Fruit fly (Drosophila melanogaster) whole organism, embryonic: Measurements from ENCODE around the gene CG31952.

Experiments
- Adf1 ChIP-seq: fragments of 200-800 bp; sonication (Bioruptor generic); IDR thresholded peaks from 2 replicates; pipeline ENCODE4 v1.3.6; 2022; ENCODE audit warnings: missing biosample characterization, missing genetic modification characterization
- Aef1 ChIP-seq: fragments of 200-800 bp; sonication (Bioruptor generic); IDR thresholded peaks from 3 replicates; pipeline ENCODE4 v1.3.6; 2022; ENCODE audit warnings: missing biosample characterization, missing genetic modification characterization
- Atf-2 ChIP-seq: fragments of 200-800 bp; sonication (Bioruptor generic); optimal IDR thresholded peaks from 2 replicates; lab custom pipeline; 2016; ENCODE audit warnings: missing biosample characterization, missing genetic modification characterization
- Awh ChIP-seq: fragments of 200-800 bp; sonication (Bioruptor generic); IDR thresholded peaks from 2 replicates; pipeline ENCODE4, ENCODE4 v1.3.6; 2022; ENCODE audit warnings: missing biosample characterization, missing genetic modification characterization
- CG12299 ChIP-seq: fragments of 200-800 bp; sonication (Bioruptor generic); optimal IDR thresholded peaks from 2 replicates; lab custom pipeline; 2018; ENCODE audit warnings: missing biosample characterization, mild to moderate bottlenecking, missing genetic modification characterization
- CG12744 ChIP-seq: fragments of 200-800 bp; sonication (Bioruptor generic); optimal IDR thresholded peaks from 2 replicates; lab custom pipeline; 2016; ENCODE audit warnings: missing biosample characterization, missing genetic modification characterization
- CG13287 ChIP-seq: fragments of 200-800 bp; sonication (Bioruptor generic); IDR thresholded peaks from 2 replicates; pipeline ENCODE4 v1.3.6; 2022; ENCODE audit warnings: missing biosample characterization, missing genetic modification characterization; ENCODE audit not compliant: partially characterized antibody
- CG15514 ChIP-seq: fragments of 200-800 bp; sonication (Bioruptor generic); optimal IDR thresholded peaks from 3 replicates; lab custom pipeline; 2017; ENCODE audit warnings: missing biosample characterization, missing genetic modification characterization, mild to moderate bottlenecking, moderate library complexity, missing genetic modification reagents
- CG1603 ChIP-seq: fragments of 200-800 bp; sonication (Bioruptor generic); optimal IDR thresholded peaks from 2 replicates; lab custom pipeline; 2019; ENCODE audit warnings: missing biosample characterization, mild to moderate bottlenecking, missing genetic modification characterization, moderate library complexity
- CG17328 ChIP-seq: fragments of 200-800 bp; sonication (Bioruptor generic); IDR thresholded peaks from 2 replicates; pipeline ENCODE4 v1.3.6; 2022; ENCODE audit warnings: missing biosample characterization, missing genetic modification characterization
- CG17361 ChIP-seq: fragments of 200-800 bp; sonication (Bioruptor generic); IDR thresholded peaks from 3 replicates; pipeline ENCODE4 v1.3.6; 2022; ENCODE audit warnings: missing biosample characterization, missing genetic modification characterization
- CG17612 ChIP-seq: fragments of 200-800 bp; sonication (Bioruptor generic); IDR thresholded peaks from 2 replicates; pipeline ENCODE4 v1.3.6; 2022; ENCODE audit warnings: missing biosample characterization, missing genetic modification characterization
- CG1792 ChIP-seq: fragments of 200-800 bp; sonication (Bioruptor generic); optimal IDR thresholded peaks from 2 replicates; lab custom pipeline; 2016; ENCODE audit warnings: missing biosample characterization, missing genetic modification characterization
- CG1832 ChIP-seq: fragments of 200-800 bp; sonication (Bioruptor generic); optimal IDR thresholded peaks from 2 replicates; lab custom pipeline; 2017; ENCODE audit warnings: missing biosample characterization, mild to moderate bottlenecking, missing genetic modification characterization, inconsistent platforms
- CG31441 ChIP-seq: fragments of 200-800 bp; sonication (Bioruptor generic); IDR thresholded peaks from 2 replicates; pipeline ENCODE4 v1.3.6; 2022; ENCODE audit warnings: missing biosample characterization, missing genetic modification characterization
- CG3163 ChIP-seq: fragments of 200-800 bp; sonication (Bioruptor generic); optimal IDR thresholded peaks from 3 replicates; lab custom pipeline; 2016; ENCODE audit warnings: missing biosample characterization, missing genetic modification characterization
- CG6813 ChIP-seq: fragments of 200-800 bp; sonication (Bioruptor generic); optimal IDR thresholded peaks from 2 replicates; lab custom pipeline; 2017; ENCODE audit warnings: missing biosample characterization, missing genetic modification characterization, mild to moderate bottlenecking, moderate library complexity, missing genetic modification reagents
- CG6854 ChIP-seq: fragments of 200-800 bp; sonication (Bioruptor generic); optimal IDR thresholded peaks from 3 replicates; lab custom pipeline; 2017; ENCODE audit warnings: missing biosample characterization, mild to moderate bottlenecking, missing genetic modification characterization
- CG7987 ChIP-seq: fragments of 200-800 bp; sonication (Bioruptor generic); optimal IDR thresholded peaks from 2 replicates; lab custom pipeline; 2018; ENCODE audit warnings: missing biosample characterization, mild to moderate bottlenecking, missing genetic modification characterization, moderate library complexity
- CG8281 ChIP-seq: fragments of 200-800 bp; sonication (Bioruptor generic); optimal IDR thresholded peaks from 2 replicates; lab custom pipeline; 2018; ENCODE audit warnings: missing biosample characterization, mild to moderate bottlenecking, missing genetic modification characterization, moderate library complexity
- CG8944 ChIP-seq: fragments of 200-800 bp; sonication (Bioruptor generic); optimal IDR thresholded peaks from 3 replicates; lab custom pipeline; 2016; ENCODE audit warnings: missing biosample characterization, missing genetic modification characterization
- CG9727 ChIP-seq: fragments of 200-800 bp; sonication (Bioruptor generic); optimal IDR thresholded peaks from 3 replicates; lab custom pipeline; 2017; ENCODE audit warnings: missing biosample characterization, mild to moderate bottlenecking, missing genetic modification characterization
- D19A ChIP-seq: fragments of 200-800 bp; optimal IDR thresholded peaks from 3 replicates; lab custom pipeline; 2019; ENCODE audit warnings: missing biosample characterization, mild to moderate bottlenecking, missing genetic modification characterization, moderate library complexity
- Deaf1 ChIP-seq: fragments of 200-800 bp; optimal IDR thresholded peaks from 3 replicates; lab custom pipeline; 2019; ENCODE audit warnings: missing biosample characterization, mild to moderate bottlenecking, missing genetic modification characterization, moderate library complexity
- Gug ChIP-seq: fragments of 200-800 bp; sonication (Bioruptor generic); IDR thresholded peaks from 4 replicates; pipeline ENCODE4 v1.3.6; 2022; ENCODE audit warnings: missing biosample characterization, missing genetic modification characterization
- Hr51 ChIP-seq, 2 experiments: fragments of 200-800 bp; sonication (Bioruptor generic); optimal IDR thresholded peaks; 2 replicates in 1 of 2; 3 replicates in 1 of 2; lab custom pipeline; 2016 to 2018; ENCODE audit warnings: missing biosample characterization in 2 of 2, missing genetic modification characterization in 2 of 2, mild to moderate bottlenecking in 1 of 2, moderate library complexity in 1 of 2
- PHDP ChIP-seq: fragments of 200-800 bp; sonication (Bioruptor generic); optimal IDR thresholded peaks from 3 replicates; lab custom pipeline; 2018; ENCODE audit warnings: missing biosample characterization, mild to moderate bottlenecking, missing genetic modification characterization, moderate library complexity
- Ssrp ChIP-seq: fragments of 200-800 bp; sonication (Bioruptor generic); optimal IDR thresholded peaks from 2 replicates; lab custom pipeline; 2018; ENCODE audit warnings: missing biosample characterization, mild to moderate bottlenecking, missing genetic modification characterization, moderate library complexity
- ase ChIP-seq: fragments of 200-800 bp; sonication (Bioruptor generic); IDR thresholded peaks from 3 replicates; pipeline ENCODE4 v1.3.6; 2022; ENCODE audit warnings: missing biosample characterization, missing genetic modification characterization
- btn ChIP-seq: fragments of 200-800 bp; sonication (Bioruptor generic); optimal IDR thresholded peaks from 2 replicates; lab custom pipeline; 2016; ENCODE audit warnings: missing biosample characterization, missing genetic modification characterization
- chif ChIP-seq, 2 experiments: fragments of 200-800 bp; sonication (Bioruptor generic); optimal IDR thresholded peaks; 3 replicates each; lab custom pipeline; 2016; ENCODE audit warnings: missing biosample characterization in 2 of 2, missing genetic modification characterization in 2 of 2
- da ChIP-seq: fragments of 200-800 bp; sonication (Bioruptor generic); optimal IDR thresholded peaks from 2 replicates; lab custom pipeline; 2016; ENCODE audit warnings: missing biosample characterization, missing genetic modification characterization
- dysf ChIP-seq: fragments of 200-800 bp; sonication (Bioruptor generic); IDR thresholded peaks from 3 replicates; pipeline ENCODE4 v1.3.6; 2022; ENCODE audit warnings: missing biosample characterization, missing genetic modification characterization
- emc ChIP-seq: fragments of 200-800 bp; sonication (Bioruptor generic); optimal IDR thresholded peaks from 2 replicates; lab custom pipeline; 2016; ENCODE audit warnings: missing biosample characterization, missing genetic modification characterization
- esg ChIP-seq: fragments of 200-800 bp; sonication (Bioruptor generic); conservative IDR thresholded peaks from 2 replicates; pipeline ENCODE4 v1.3.6; 2022; ENCODE audit warnings: missing biosample characterization, missing genetic modification characterization
- gce ChIP-seq: fragments of 200-800 bp; sonication (Bioruptor generic); IDR thresholded peaks from 3 replicates; pipeline ENCODE4 v1.3.6; 2022; ENCODE audit warnings: missing biosample characterization, missing genetic modification characterization
- gcm2 ChIP-seq: fragments of 200-800 bp; sonication (Bioruptor generic); optimal IDR thresholded peaks from 2 replicates; lab custom pipeline; 2016; ENCODE audit warnings: missing biosample characterization, missing genetic modification characterization
- grau ChIP-seq: fragments of 200-800 bp; optimal IDR thresholded peaks from 3 replicates; lab custom pipeline; 2019; ENCODE audit warnings: missing biosample characterization, mild to moderate bottlenecking, missing genetic modification characterization, moderate library complexity
- gsb ChIP-seq: fragments of 200-800 bp; sonication (Bioruptor generic); IDR thresholded peaks from 2 replicates; pipeline ENCODE4 v1.3.6; 2022; ENCODE audit warnings: missing biosample characterization, missing genetic modification characterization
- kni ChIP-seq: fragments of 200-800 bp; sonication (Bioruptor generic); optimal IDR thresholded peaks from 3 replicates; lab custom pipeline; 2017; ENCODE audit warnings: mild to moderate bottlenecking, missing biosample characterization, missing genetic modification reagents, missing genetic modification characterization
- nerfin-1 ChIP-seq: fragments of 200-800 bp; sonication (Bioruptor generic); optimal IDR thresholded peaks from 3 replicates; lab custom pipeline; 2019; ENCODE audit warnings: missing biosample characterization, mild to moderate bottlenecking, missing genetic modification characterization, moderate library complexity
- nmo ChIP-seq: fragments of 200-800 bp; sonication (Bioruptor generic); optimal IDR thresholded peaks from 2 replicates; lab custom pipeline; 2018; ENCODE audit warnings: missing biosample characterization, mild to moderate bottlenecking, missing genetic modification characterization, moderate library complexity
- odd ChIP-seq: fragments of 200-800 bp; sonication (Bioruptor generic); optimal IDR thresholded peaks from 2 replicates; lab custom pipeline; 2017; ENCODE audit warnings: missing biosample characterization, mild to moderate bottlenecking, missing genetic modification characterization
- ro ChIP-seq: fragments of 200-800 bp; sonication (Bioruptor generic); IDR thresholded peaks from 2 replicates; pipeline ENCODE4 v1.3.6; 2022; ENCODE audit warnings: missing biosample characterization, missing genetic modification characterization
- slp2 ChIP-seq: fragments of 200-800 bp; sonication (Bioruptor generic); optimal IDR thresholded peaks from 2 replicates; lab custom pipeline; 2016; ENCODE audit warnings: missing biosample characterization, missing genetic modification characterization
- stc ChIP-seq: fragments of 200-800 bp; sonication (Bioruptor generic); IDR thresholded peaks from 2 replicates; pipeline ENCODE4 v1.3.6; 2022; ENCODE audit warnings: missing biosample characterization, missing genetic modification characterization
- sug ChIP-seq: fragments of 200-800 bp; optimal IDR thresholded peaks from 2 replicates; lab custom pipeline; 2019; ENCODE audit warnings: missing biosample characterization, mild to moderate bottlenecking, missing genetic modification characterization, moderate library complexity
- ttk ChIP-seq: fragments of 200-800 bp; sonication (Bioruptor generic); IDR thresholded peaks from 2 replicates; pipeline ENCODE4 v2.1.2; 2022; ENCODE audit warnings: missing biosample characterization, missing genetic modification characterization
- unpg ChIP-seq: fragments of 200-800 bp; sonication (Bioruptor generic); optimal IDR thresholded peaks from 3 replicates; lab custom pipeline; 2018; ENCODE audit warnings: missing biosample characterization, mild to moderate bottlenecking, missing genetic modification characterization, moderate library complexity
- wor ChIP-seq: fragments of 200-800 bp; sonication (Bioruptor generic); IDR thresholded peaks from 2 replicates; pipeline ENCODE4 v1.3.6; 2022; ENCODE audit warnings: missing biosample characterization, missing genetic modification characterization
- zf30C ChIP-seq: fragments of 200-800 bp; sonication (Bioruptor generic); optimal IDR thresholded peaks from 3 replicates; lab custom pipeline; 2018; ENCODE audit warnings: missing biosample characterization, mild to moderate bottlenecking, missing genetic modification characterization

The CG31952 gene

DNA sequence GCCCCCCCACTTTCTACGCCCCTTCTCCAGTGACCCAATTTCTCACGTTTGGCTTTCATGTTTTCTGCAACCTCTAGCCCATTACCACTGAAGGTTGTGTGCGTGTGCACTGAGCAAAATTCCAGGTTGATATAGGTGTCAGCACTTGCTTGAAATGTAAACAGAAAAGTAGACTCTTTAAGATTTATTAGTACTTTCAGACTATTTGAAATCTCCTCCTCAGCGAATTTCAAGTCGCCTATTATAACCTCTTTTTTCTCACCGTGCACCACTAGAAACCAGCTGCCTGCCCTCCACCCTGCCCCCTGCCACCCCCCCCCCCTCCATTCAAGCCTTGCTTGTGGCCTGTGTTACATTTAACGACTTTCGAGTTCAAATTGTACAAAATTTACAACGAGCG is 18.6 kb downstream of the CG31952 start (continued):
- peak in 1 of 2 experiments; percentile 47 for TF ChIP-seq Hr51 (GFP tag; optimal IDR thresholded peaks at IDR 0.05; lab: Kevin White, UChicago)
- peak; percentile 12 to 39 for TF ChIP-seq chif (GFP tag; optimal IDR thresholded peaks at IDR 0.05; lab: Kevin White, UChicago)
- TF ChIP-seq CG1832 (GFP tag; lab: Kevin White, UChicago), result no peak
- no peak for TF ChIP-seq sug
- no peak for TF ChIP-seq CG3163 (GFP tag; lab: Kevin White, UChicago)
- TF ChIP-seq kni, result no peak
- TF ChIP-seq Atf-2, result no peak
- no peak for TF ChIP-seq CG8281
- TF ChIP-seq da (GFP tag; lab: Kevin White, UChicago), result no peak
- no peak for TF ChIP-seq CG13287 (GFP tag; lab: Robert Waterston, UW)
- TF ChIP-seq CG17612 (GFP tag; lab: Robert Waterston, UW), result no peak
- peak; percentile 55; the same call in 1 of the 2 replicates for TF ChIP-seq stc (GFP tag; lab: Robert Waterston, UW)
- TF ChIP-seq ase, result peak; percentile 59
- no peak for TF ChIP-seq btn (GFP tag; lab: Kevin White, UChicago)
- TF ChIP-seq nerfin-1 (tag; lab: Kevin White, UChicago), result peak; percentile 7
- peak; percentile 56 for TF ChIP-seq CG31441 (GFP tag; lab: Robert Waterston, UW)
- TF ChIP-seq CG6813 (GFP tag; lab: Kevin White, UChicago), result peak; percentile 28
- TF ChIP-seq Deaf1 (tag; lab: Kevin White, UChicago), result no peak
- peak; percentile 32 for TF ChIP-seq CG9727 (GFP tag; lab: Kevin White, UChicago)
- peak; percentile 42 for TF ChIP-seq unpg (GFP tag; lab: Kevin White, UChicago)
- peak; percentile 59; the same call in 2 of the 3 replicates for TF ChIP-seq dysf (GFP tag; lab: Robert Waterston, UW)
- TF ChIP-seq gcm2 (GFP tag; lab: Kevin White, UChicago), result no peak
- peak; percentile 62 for TF ChIP-seq CG1603 (tag; lab: Kevin White, UChicago)
- peak; percentile 12 for TF ChIP-seq PHDP (tag; lab: Kevin White, UChicago)
- TF ChIP-seq odd (GFP tag; lab: Kevin White, UChicago), result no peak
- peak; percentile 62 for TF ChIP-seq ttk (GFP tag; lab: Robert Waterston, UW)
- TF ChIP-seq CG1792 (GFP tag; lab: Kevin White, UChicago), result no peak
- TF ChIP-seq CG17328 (GFP tag; lab: Robert Waterston, UW), result peak; percentile 72
- peak; percentile 41 for TF ChIP-seq grau (tag; lab: Kevin White, UChicago)
- no peak for TF ChIP-seq gsb (GFP tag; lab: Robert Waterston, UW)
- TF ChIP-seq Ssrp (tag; lab: Kevin White, UChicago), result no peak
- TF ChIP-seq CG6854 (GFP tag; lab: Kevin White, UChicago), result no peak
- TF ChIP-seq wor (GFP tag; lab: Robert Waterston, UW), result peak; percentile 45
- TF ChIP-seq CG8944, result peak; percentile 14
- no peak for TF ChIP-seq Awh (GFP tag; lab: Robert Waterston, UW)
- no peak for TF ChIP-seq ro (GFP tag; lab: Robert Waterston, UW)
- peak; percentile 28; the same call in 1 of the 3 replicates for TF ChIP-seq Aef1 (GFP tag; lab: Robert Waterston, UW)
- no peak for TF ChIP-seq zf30C
- peak; percentile 49; the same call in 1 of the 3 replicates for TF ChIP-seq CG17361 (GFP tag; lab: Robert Waterston, UW)
- TF ChIP-seq CG7987 (GFP tag; lab: Kevin White, UChicago), result no peak
- TF ChIP-seq gce (GFP tag; lab: Robert Waterston, UW), result peak; percentile 54; the same call in 1 of the 3 replicates
- no peak for TF ChIP-seq slp2 (GFP tag; lab: Kevin White, UChicago)
- TF ChIP-seq esg, result peak; percentile 34
- TF ChIP-seq Adf1 (GFP tag; lab: Robert Waterston, UW), result no peak
- no peak for TF ChIP-seq CG12744 (GFP tag; lab: Kevin White, UChicago)
- TF ChIP-seq CG12299 (tag; lab: Kevin White, UChicago), result no peak
- peak; percentile 8 for TF ChIP-seq D19A (tag; lab: Kevin White, UChicago)
- TF ChIP-seq CG15514 (GFP tag; lab: Kevin White, UChicago), result peak; percentile 9
- peak; percentile 35; the same call in 2 of the 4 replicates for TF ChIP-seq Gug
- TF ChIP-seq nmo (GFP tag; lab: Kevin White, UChicago), result peak; percentile 48
- no peak for TF ChIP-seq emc (GFP tag; lab: Kevin White, UChicago)
